Worm (Caenorhabditis elegans) whole organism, L4/young adult: ENCODE data around the gene taf-6.2.

Source experiments
- dao-5 ChIP-seq: sonication (generic microtip); optimal IDR thresholded peaks from 2 replicates; lab custom pipeline; 2016; ENCODE audit warnings: missing genotype, missing genetic modification characterization, moderate library complexity, missing compliant biosample characterization
- him-1 ChIP-seq: sonication (generic microtip); optimal IDR thresholded peaks from 2 replicates; lab custom pipeline; 2016; ENCODE audit warnings: missing genotype, missing genetic modification reagents, missing genetic modification characterization, missing compliant biosample characterization

- TF ChIP-seq him-1 (tag; lab: Kevin White, UChicago) (no peak), dao-5 (tag; lab: Kevin White, UChicago) (no peak)
Observed at ce11 chrIV:3686260-3686659, 8.3 kb downstream of the taf-6.2 start.
